Worm (Caenorhabditis elegans) whole organism, mixed stage, embryonic: ENCODE results near the gene prp-40.

Experiments used
- M03D4.4 ChIP-seq: sonication (generic microtip); optimal IDR thresholded peaks from 2 replicates; lab custom pipeline; 2017; ENCODE audit warnings: mild to moderate bottlenecking, missing genetic modification characterization, missing compliant biosample characterization
- elt-1 ChIP-seq: sonication (generic microtip); optimal IDR thresholded peaks from 2 replicates; lab custom pipeline; 2017; ENCODE audit warnings: missing genetic modification characterization, mild to moderate bottlenecking, missing compliant biosample characterization, antibody characterized with exemption, moderate library complexity, borderline replicate concordance; ENCODE audit not compliant: insufficient read depth
- ham-2 ChIP-seq: fragments of 200-800 bp; sonication (Bioruptor generic); optimal IDR thresholded peaks from 2 replicates; lab custom pipeline; 2018; ENCODE audit warnings: mild to moderate bottlenecking, missing genetic modification characterization, missing compliant biosample characterization
- pha-4 ChIP-seq: fragments of 150-350 bp; optimal IDR thresholded peaks from 2 replicates; lab custom pipeline; 2018; ENCODE audit warnings: missing biosample characterization, missing genetic modification reagents, missing genetic modification characterization
- tbx-8 ChIP-seq: fragments of 200-800 bp; sonication (Bioruptor generic); optimal IDR thresholded peaks from 2 replicates; lab custom pipeline; 2018; ENCODE audit warnings: mild to moderate bottlenecking, missing genetic modification characterization, moderate library complexity, missing compliant biosample characterization
- unc-62 ChIP-seq: fragments of 150-350 bp; optimal IDR thresholded peaks from 2 replicates; lab custom pipeline; 2014; ENCODE audit warnings: missing biosample characterization, missing genetic modification reagents, missing genetic modification characterization
- ztf-11 ChIP-seq: fragments of 150-350 bp; optimal IDR thresholded peaks from 2 replicates; lab custom pipeline; 2014; ENCODE audit warnings: missing biosample characterization, missing genetic modification characterization

DNA sequence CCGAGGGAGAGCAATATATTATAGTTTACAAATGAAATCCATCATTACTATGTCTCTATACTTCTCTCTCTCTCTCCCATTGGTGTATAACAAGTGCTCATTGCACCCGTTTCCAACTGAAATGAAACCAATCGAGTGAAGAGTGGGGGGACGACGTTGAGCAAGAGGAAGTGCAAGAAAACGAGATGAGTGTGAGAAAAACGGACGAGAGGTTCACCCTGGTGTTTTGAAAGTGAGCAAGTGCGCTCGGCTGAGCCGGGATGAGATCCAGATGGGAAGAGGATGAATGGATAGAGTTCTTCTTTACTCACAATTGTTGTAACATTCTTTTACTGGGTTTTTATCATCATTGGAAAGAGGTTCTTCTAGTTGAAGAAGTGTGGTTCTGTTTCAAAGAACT lies 38.2 kb upstream of the prp-40 start:
- TF ChIP-seq tbx-8 (GFP tag; lab: Kevin White, UChicago) (no peak), ham-2 (GFP tag; lab: Kevin White, UChicago) (no peak), M03D4.4 (tag; lab: Kevin White, UChicago) (no peak), unc-62 (GFP tag; lab: Kevin White, UChicago) (peak; percentile 20), elt-1 (tag; lab: Kevin White, UChicago) (no peak), ztf-11 (tag; lab: Kevin White, UChicago) (no peak), pha-4 (tag; lab: Kevin White, UChicago) (no peak)
